Fruit fly (Drosophila melanogaster): ENCODE results near the gene ng3.

The ng3 gene

dm6 chrX:3241984-3242462 is at the start of gene ng3, which contains the start of gene ng1:
Gene ng3 (minus strand): TSS chrX:3242084.
Gene ng1 (plus strand): TSS chrX:3242412.
- TF ChIP-seq pan (optimal IDR thresholded peaks at IDR 0.05) (no peak), Dll (optimal IDR thresholded peaks at IDR 0.05) (no peak), CG8478 (optimal IDR thresholded peaks at IDR 0.05) (no peak), usp (GFP tag; optimal IDR thresholded peaks at IDR 0.05) (no peak), EcR (GFP tag; optimal IDR thresholded peaks at IDR 0.05) (no peak), psq (optimal IDR thresholded peaks at IDR 0.05) (no peak)

dm6 chrX:3291071-3291660 is 49.3 kb upstream of the ng3 start:
- TF ChIP-seq CG8478 (optimal IDR thresholded peaks at IDR 0.05) (no peak), EcR (GFP tag; optimal IDR thresholded peaks at IDR 0.05) (no peak), usp (GFP tag; optimal IDR thresholded peaks at IDR 0.05) (no peak), Dll (optimal IDR thresholded peaks at IDR 0.05) (no peak), pan (optimal IDR thresholded peaks at IDR 0.05) (no peak), psq (optimal IDR thresholded peaks at IDR 0.05) (no peak)

dm6 chrX:3288909-3289706 is 47.2 kb upstream of the ng3 start:
- TF ChIP-seq psq (optimal IDR thresholded peaks at IDR 0.05) (no peak), usp (GFP tag; optimal IDR thresholded peaks at IDR 0.05) (no peak), CG8478 (optimal IDR thresholded peaks at IDR 0.05) (no peak), pan (optimal IDR thresholded peaks at IDR 0.05) (no peak), EcR (GFP tag; optimal IDR thresholded peaks at IDR 0.05) (no peak), Dll (optimal IDR thresholded peaks at IDR 0.05) (no peak)

dm6 chrX:3288247-3288838 is 46.5 kb upstream of the ng3 start:
- TF ChIP-seq EcR (GFP tag; optimal IDR thresholded peaks at IDR 0.05) (no peak), psq (optimal IDR thresholded peaks at IDR 0.05) (no peak), CG8478 (optimal IDR thresholded peaks at IDR 0.05) (no peak), pan (optimal IDR thresholded peaks at IDR 0.05) (no peak), Dll (optimal IDR thresholded peaks at IDR 0.05) (no peak), usp (GFP tag; optimal IDR thresholded peaks at IDR 0.05) (no peak)

dm6 chrX:3281958-3282357 is 40.1 kb upstream of the ng3 start:
- no peak for TF ChIP-seq Dll (optimal IDR thresholded peaks at IDR 0.05)
- TF ChIP-seq EcR (GFP tag; optimal IDR thresholded peaks at IDR 0.05): no peak
- TF ChIP-seq usp (GFP tag; optimal IDR thresholded peaks at IDR 0.05): no peak
- TF ChIP-seq psq (optimal IDR thresholded peaks at IDR 0.05): no peak
- no peak for TF ChIP-seq CG8478 (optimal IDR thresholded peaks at IDR 0.05)
- TF ChIP-seq pan (optimal IDR thresholded peaks at IDR 0.05): no peak

- TF ChIP-seq EcR (GFP tag; optimal IDR thresholded peaks at IDR 0.05) (no peak), usp (GFP tag; optimal IDR thresholded peaks at IDR 0.05) (no peak), pan (optimal IDR thresholded peaks at IDR 0.05) (no peak), psq (optimal IDR thresholded peaks at IDR 0.05) (no peak), Dll (optimal IDR thresholded peaks at IDR 0.05) (no peak)
Measured at dm6 chrX:3273557-3273956, 31.7 kb upstream of the ng3 start.

- TF ChIP-seq EcR (GFP tag; optimal IDR thresholded peaks at IDR 0.05) (no peak), pan (optimal IDR thresholded peaks at IDR 0.05) (no peak), usp (GFP tag; optimal IDR thresholded peaks at IDR 0.05) (no peak), CG8478 (optimal IDR thresholded peaks at IDR 0.05) (no peak), psq (optimal IDR thresholded peaks at IDR 0.05) (no peak), Dll (optimal IDR thresholded peaks at IDR 0.05) (no peak)
Measured at dm6 chrX:3265828-3266227, 23.9 kb upstream of the ng3 start.

- no peak for TF ChIP-seq Dll (optimal IDR thresholded peaks at IDR 0.05)
- no peak for TF ChIP-seq pan (optimal IDR thresholded peaks at IDR 0.05)
- TF ChIP-seq psq (optimal IDR thresholded peaks at IDR 0.05): no peak
- TF ChIP-seq EcR (GFP tag; optimal IDR thresholded peaks at IDR 0.05): no peak
- no peak for TF ChIP-seq usp (GFP tag; optimal IDR thresholded peaks at IDR 0.05)
- TF ChIP-seq CG8478 (optimal IDR thresholded peaks at IDR 0.05): no peak
Measured at dm6 chrX:3260536-3260935, 18.7 kb upstream of the ng3 start.

- TF ChIP-seq Dll (optimal IDR thresholded peaks at IDR 0.05) (no peak), psq (optimal IDR thresholded peaks at IDR 0.05) (no peak), EcR (GFP tag; optimal IDR thresholded peaks at IDR 0.05) (no peak), pan (optimal IDR thresholded peaks at IDR 0.05) (no peak), usp (GFP tag; optimal IDR thresholded peaks at IDR 0.05) (no peak), CG8478 (optimal IDR thresholded peaks at IDR 0.05) (no peak)
Measured at dm6 chrX:3255569-3256309, 13.9 kb upstream of the ng3 start.

- no peak for TF ChIP-seq usp (GFP tag; optimal IDR thresholded peaks at IDR 0.05)
- TF ChIP-seq psq (optimal IDR thresholded peaks at IDR 0.05): no peak
- TF ChIP-seq CG8478 (optimal IDR thresholded peaks at IDR 0.05): no peak
- TF ChIP-seq EcR (GFP tag; optimal IDR thresholded peaks at IDR 0.05): no peak
- TF ChIP-seq Dll (optimal IDR thresholded peaks at IDR 0.05): no peak
- TF ChIP-seq pan (optimal IDR thresholded peaks at IDR 0.05): no peak
Measured at dm6 chrX:3249789-3250188, 7.9 kb upstream of the ng3 start, which contains the start of gene Sgs4. Gene Sgs4 (plus strand): TSS chrX:3250089.

dm6 chrX:3249189-3249588 is 7.3 kb upstream of the ng3 start, which contains the start of gene Pig1:
Gene Pig1 (minus strand): TSS chrX:3249289.
- TF ChIP-seq usp (GFP tag; optimal IDR thresholded peaks at IDR 0.05): no peak
- no peak for TF ChIP-seq Dll (optimal IDR thresholded peaks at IDR 0.05)
- TF ChIP-seq CG8478 (optimal IDR thresholded peaks at IDR 0.05): no peak
- no peak for TF ChIP-seq psq (optimal IDR thresholded peaks at IDR 0.05)
- no peak for TF ChIP-seq EcR (GFP tag; optimal IDR thresholded peaks at IDR 0.05)
- no peak for TF ChIP-seq pan (optimal IDR thresholded peaks at IDR 0.05)
